Worm (Caenorhabditis elegans): Measurements from ENCODE around the gene spe-41.

ce11 chrIII:3389426-3390020, 54.5 kb downstream of the spe-41 start, which contains the start of the genes elmd-1 and hecw-1:
- no peak for TF ChIP-seq him-1 (tag; optimal IDR thresholded peaks at IDR 0.05)
- no peak for TF ChIP-seq dao-5 (tag; optimal IDR thresholded peaks at IDR 0.05)
